Worm (Caenorhabditis elegans) whole organism, midembryonic: ENCODE measurements around the gene clec-32.

ENCODE experiments used
- klf-2 ChIP-seq: fragments of 200-800 bp; sonication (Bioruptor generic); conservative IDR thresholded peaks from 2 replicates; pipeline ENCODE4 v1.3.6; 2022; ENCODE audit warnings: missing genetic modification reagents, missing genetic modification characterization, missing compliant biosample characterization
- med-1 ChIP-seq: sonication (generic microtip); optimal IDR thresholded peaks from 2 replicates; lab custom pipeline; 2017; ENCODE audit warnings: missing genetic modification characterization, mild to moderate bottlenecking, missing compliant biosample characterization, antibody characterized with exemption, missing genetic modification reagents; ENCODE audit not compliant: insufficient read depth
- ref-1 ChIP-seq: fragments of 200-800 bp; sonication (Bioruptor generic); conservative IDR thresholded peaks from 2 replicates; pipeline ENCODE4 v1.3.6; 2022; ENCODE audit warnings: missing genetic modification reagents, missing genetic modification characterization, missing compliant biosample characterization

- TF ChIP-seq ref-1 (GFP tag; lab: Robert Waterston, UW), result no peak
- TF ChIP-seq klf-2 (GFP tag; lab: Robert Waterston, UW), result no peak
- no peak for TF ChIP-seq med-1
Measured at ce11 chrV:16829396-16829795, 32.2 kb downstream of the clec-32 start, which contains the start of gene srh-214.
